Fruit fly (Drosophila melanogaster) whole organism, pupa: ENCODE results near the gene CG10164.

Experiments used
- CG10348 ChIP-seq: fragments of 200-800 bp; sonication (Bioruptor generic); IDR thresholded peaks from 2 replicates; pipeline ENCODE4 v1.3.6; 2022; ENCODE audit warnings: missing biosample characterization, missing genetic modification characterization
- CG34367 ChIP-seq: fragments of 200-800 bp; sonication (Bioruptor generic); optimal IDR thresholded peaks from 2 replicates; lab custom pipeline; 2018; ENCODE audit warnings: missing biosample characterization, mild to moderate bottlenecking, missing genetic modification characterization
- CG8301 ChIP-seq: fragments of 200-800 bp; sonication (Bioruptor generic); optimal IDR thresholded peaks from 2 replicates; lab custom pipeline; 2018; ENCODE audit warnings: missing biosample characterization, mild to moderate bottlenecking, missing genetic modification characterization
- D1 ChIP-seq: fragments of 200-800 bp; sonication (Bioruptor generic); optimal IDR thresholded peaks from 2 replicates; lab custom pipeline; 2018; ENCODE audit warnings: missing biosample characterization, mild to moderate bottlenecking, missing genetic modification characterization, moderate library complexity
- EcR ChIP-seq: fragments of 200-800 bp; sonication (Bioruptor generic); optimal IDR thresholded peaks from 3 replicates; lab custom pipeline; 2019; ENCODE audit warnings: missing biosample characterization, missing genetic modification characterization, mild to moderate bottlenecking, moderate library complexity, missing genetic modification reagents
- Ets98B ChIP-seq: fragments of 200-800 bp; sonication (Bioruptor generic); IDR thresholded peaks from 2 replicates; pipeline ENCODE4 v1.3.6; 2022; ENCODE audit warnings: missing biosample characterization, missing genetic modification characterization
- Pif1B ChIP-seq: fragments of 200-800 bp; sonication (Bioruptor generic); optimal IDR thresholded peaks from 3 replicates; lab custom pipeline; 2016; ENCODE audit warnings: missing biosample characterization, missing genetic modification characterization
- Snoo ChIP-seq: fragments of 200-800 bp; sonication (Bioruptor generic); optimal IDR thresholded peaks from 3 replicates; lab custom pipeline; 2017; ENCODE audit warnings: missing biosample characterization, mild to moderate bottlenecking, missing genetic modification characterization, inconsistent platforms
- gl ChIP-seq: fragments of 200-800 bp; sonication (Bioruptor generic); optimal IDR thresholded peaks from 2 replicates; lab custom pipeline; 2018; ENCODE audit warnings: missing biosample characterization, mild to moderate bottlenecking, missing genetic modification characterization

DNA sequence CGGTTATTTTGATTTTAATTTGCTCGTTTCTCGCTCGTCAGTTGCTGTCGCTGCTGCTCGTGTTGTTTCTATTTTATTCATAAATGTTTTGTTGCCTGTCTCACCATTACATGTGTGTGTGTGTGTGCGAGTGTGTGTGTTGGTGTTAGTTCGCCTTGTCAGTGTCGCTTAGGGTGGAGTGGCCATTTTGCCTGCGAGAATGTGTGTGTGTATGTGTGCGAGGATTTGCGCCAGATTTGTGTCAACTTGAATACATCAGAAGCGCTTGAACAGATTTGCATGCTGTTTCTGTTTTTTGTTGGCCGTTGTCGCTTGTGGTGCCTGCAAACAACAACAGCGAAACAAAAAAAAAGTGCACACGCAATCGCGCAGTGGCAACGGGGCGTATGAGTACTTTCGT, 12.5 kb upstream of the CG10164 start:
- TF ChIP-seq Ets98B (GFP tag; lab: Robert Waterston, UW) = no peak
- no peak for TF ChIP-seq CG8301 (tag; lab: Kevin White, UChicago)
- no peak for TF ChIP-seq Snoo (tag; lab: Kevin White, UChicago)
- TF ChIP-seq CG34367 (tag; lab: Kevin White, UChicago) = no peak
- no peak for TF ChIP-seq D1 (tag; lab: Kevin White, UChicago)
- no peak for TF ChIP-seq CG10348 (GFP tag; lab: Robert Waterston, UW)
- no peak for TF ChIP-seq Pif1B (GFP tag; lab: Kevin White, UChicago)
- no peak for TF ChIP-seq gl (tag; lab: Kevin White, UChicago)
- TF ChIP-seq EcR (GFP tag; lab: Kevin White, UChicago) = no peak
